Worm (Caenorhabditis elegans): ENCODE measurements around the gene C10C5.7.
A peak's percentile ranks its signal among the peaks of the same experiment; 100 is the strongest.

The C10C5.7 gene

DNA sequence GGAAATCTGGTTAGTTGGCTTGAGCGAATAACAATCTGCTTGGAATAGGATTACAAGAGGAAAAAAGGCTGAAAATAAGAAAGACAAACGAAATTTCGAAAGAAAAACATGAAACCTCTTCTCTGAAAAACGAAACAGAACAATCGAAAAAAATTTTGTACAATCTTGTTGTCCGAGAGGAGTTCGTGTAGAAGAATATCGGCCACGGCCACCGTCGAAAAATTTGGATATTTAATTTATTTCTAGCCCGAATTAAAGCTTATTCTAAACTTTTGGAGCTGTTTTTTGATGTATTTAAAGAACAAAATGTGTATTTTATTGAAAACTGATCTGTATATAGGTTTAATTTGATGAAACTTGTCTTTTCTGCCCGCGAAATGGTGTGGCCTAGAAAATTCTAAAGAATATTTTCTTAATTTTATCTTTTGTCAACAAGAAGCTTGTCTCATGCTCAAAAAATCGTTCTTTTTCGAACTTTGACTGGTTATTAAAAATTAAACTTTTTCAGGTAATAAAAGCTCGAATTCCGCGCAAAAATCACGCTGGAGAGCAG, 48.3 kb upstream of the C10C5.7 start, which contains the start of gene T20D3.5:
TSS of gene T20D3.5 (plus strand) at position 503 of the 553 bp plus-strand sequence.
- TF ChIP-seq rnt-1 (tag; optimal IDR thresholded peaks at IDR 0.05) (peak; percentile 13), C16A3.4 (tag; optimal IDR thresholded peaks at IDR 0.05) (no peak)

DNA sequence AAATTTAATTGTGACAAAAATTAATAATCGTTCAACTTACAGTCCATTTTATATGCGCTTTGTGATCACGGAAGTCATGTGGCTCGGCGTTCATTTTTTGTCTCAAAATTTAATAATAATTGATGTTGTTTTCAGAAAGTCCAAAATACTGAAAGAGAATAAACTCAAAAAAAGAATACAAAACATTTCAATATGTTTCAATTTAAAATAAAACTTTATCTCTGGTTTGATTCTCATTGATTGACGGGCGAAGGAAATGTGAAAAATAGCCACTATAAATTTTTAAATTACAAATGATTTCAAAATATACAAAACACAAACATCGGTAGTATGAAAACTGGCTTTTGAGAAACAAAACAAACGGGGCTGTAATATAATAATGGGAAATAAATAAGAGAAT, 45.7 kb upstream of the C10C5.7 start, which contains the start of gene T20D3.6:
TSS of gene T20D3.6 (minus strand) at position 101 of the 400 bp plus-strand sequence.
- TF ChIP-seq F16B12.6 (tag; optimal IDR thresholded peaks at IDR 0.05): no peak
- no peak for TF ChIP-seq mdl-1 (tag; optimal IDR thresholded peaks at IDR 0.05)
- TF ChIP-seq unc-98 (GFP tag; IDR thresholded peaks at IDR 0.05): no peak
- TF ChIP-seq elt-2 (tag; optimal IDR thresholded peaks at IDR 0.05): no peak
- no peak for TF ChIP-seq fkh-10 (GFP tag; optimal IDR thresholded peaks at IDR 0.05)
- no peak for TF ChIP-seq nhr-19 (GFP tag; conservative IDR thresholded peaks at IDR 0.05)
- TF ChIP-seq jun-1 (tag; optimal IDR thresholded peaks at IDR 0.05): no peak
- TF ChIP-seq nhr-84 (tag; optimal IDR thresholded peaks at IDR 0.05): no peak
- TF ChIP-seq C04F5.9 (tag; optimal IDR thresholded peaks at IDR 0.05): no peak
- no peak for TF ChIP-seq elt-3 (tag; optimal IDR thresholded peaks at IDR 0.05)
- TF ChIP-seq C16A3.4 (tag; optimal IDR thresholded peaks at IDR 0.05): no peak
- no peak for TF ChIP-seq zag-1 (tag; optimal IDR thresholded peaks at IDR 0.05)
- TF ChIP-seq isw-1 (GFP tag; IDR thresholded peaks at IDR 0.05): no peak

DNA sequence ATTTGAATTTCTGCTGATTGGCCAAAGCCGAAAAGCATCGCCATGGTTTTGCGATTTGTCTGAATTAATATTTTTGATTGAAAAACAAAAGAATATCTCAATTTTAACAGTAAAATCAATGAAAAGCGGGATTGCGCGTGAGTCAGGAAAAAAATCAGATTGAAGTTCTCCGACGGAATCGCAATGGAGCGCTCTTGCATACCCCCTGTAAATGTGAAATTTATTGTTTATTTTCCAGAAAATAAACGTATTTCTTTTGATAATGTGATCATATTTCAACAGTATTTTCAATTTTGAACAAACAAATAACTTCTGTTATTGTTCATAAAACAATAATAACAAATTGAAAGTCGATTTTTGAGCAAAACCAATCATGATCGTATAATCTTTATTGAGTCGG, 43.3 kb upstream of the C10C5.7 start, which contains the start of gene vps-26:
TSS of gene vps-26 (minus strand) at position 200 of the 400 bp plus-strand sequence.
- TF ChIP-seq swsn-7 (tag; optimal IDR thresholded peaks at IDR 0.05) (no peak), unc-98 (GFP tag; IDR thresholded peaks at IDR 0.05) (no peak), ets-5 (GFP tag; IDR thresholded peaks at IDR 0.05) (no peak), unc-30 (tag; optimal IDR thresholded peaks at IDR 0.05) (no peak), nhr-237 (tag; optimal IDR thresholded peaks at IDR 0.05) (no peak), nhr-11 (tag; optimal IDR thresholded peaks at IDR 0.05) (no peak), ceh-63 (GFP tag; optimal IDR thresholded peaks at IDR 0.05) (no peak), irx-1 (tag; optimal IDR thresholded peaks at IDR 0.05) (peak; percentile 13), pqm-1 (tag; optimal IDR thresholded peaks at IDR 0.05) (no peak), hlh-17 (GFP tag; optimal IDR thresholded peaks at IDR 0.05; ENCODE audit: borderline replicate concordance) (no peak), egl-13 (tag; optimal IDR thresholded peaks at IDR 0.05) (no peak), elt-2 (tag; optimal IDR thresholded peaks at IDR 0.05) (no peak), fos-1 (tag; optimal IDR thresholded peaks at IDR 0.05) (no peak), mef-2 (tag; optimal IDR thresholded peaks at IDR 0.05) (no peak), sup-37 (GFP tag; optimal IDR thresholded peaks at IDR 0.05) (no peak), tbx-2 (tag; optimal IDR thresholded peaks at IDR 0.05) (no peak), lir-3 (tag; optimal IDR thresholded peaks at IDR 0.05; ENCODE audit: poor library complexity) (no peak), lsy-2 (tag; optimal IDR thresholded peaks at IDR 0.05) (peak; percentile 32 to 55), nhr-77 (tag; optimal IDR thresholded peaks at IDR 0.05) (no peak), fkh-4 (tag; optimal IDR thresholded peaks at IDR 0.05; ENCODE audit: borderline replicate concordance) (no peak), aly-2 (tag; optimal IDR thresholded peaks at IDR 0.05) (no peak), mab-9 (GFP tag; IDR thresholded peaks at IDR 0.05) (no peak), fkh-8 (tag; optimal IDR thresholded peaks at IDR 0.05) (no peak), ces-1 (GFP tag; optimal IDR thresholded peaks at IDR 0.05) (no peak), lin-15B (tag; optimal IDR thresholded peaks at IDR 0.05) (no peak), ceh-8 (GFP tag; optimal IDR thresholded peaks at IDR 0.05) (no peak), nhr-20 (tag; optimal IDR thresholded peaks at IDR 0.05) (peak; percentile 8), nhr-12 (tag; optimal IDR thresholded peaks at IDR 0.05) (no peak), dpl-1 (GFP tag; optimal IDR thresholded peaks at IDR 0.05) (peak; percentile 1 to 46 (median 13)), lin-39 (tag; optimal IDR thresholded peaks at IDR 0.05) (no peak), nhr-84 (tag; optimal IDR thresholded peaks at IDR 0.05) (no peak), tlp-1 (tag; optimal IDR thresholded peaks at IDR 0.05) (no peak), unc-62 (GFP tag; optimal IDR thresholded peaks at IDR 0.05) (no peak), nhr-71 (tag; optimal IDR thresholded peaks at IDR 0.05) (peak; percentile 37), nhr-85 (tag) (no peak), mep-1 (tag; optimal IDR thresholded peaks at IDR 0.05) (peak; percentile 37), ceh-82 (tag; optimal IDR thresholded peaks at IDR 0.05) (no peak), ceh-88 (GFP tag; IDR thresholded peaks at IDR 0.05) (no peak), F16B12.6 (tag; optimal IDR thresholded peaks at IDR 0.05) (peak; percentile 3)
